Worm (Caenorhabditis elegans) whole organism, young adult: ENCODE data around the gene T19H12.6.

Source experiments
- C06A6.2 ChIP-seq: fragments of 200-800 bp; sonication (Bioruptor generic); conservative IDR thresholded peaks from 2 replicates; pipeline ENCODE4 v1.3.6; 2022; ENCODE audit warnings: missing genetic modification characterization, missing compliant biosample characterization
- C17E4.6 ChIP-seq: fragments of 200-800 bp; sonication (Bioruptor generic); IDR thresholded peaks from 2 replicates; pipeline ENCODE4 v1.3.6; 2022; ENCODE audit warnings: missing genetic modification reagents, missing genetic modification characterization, missing compliant biosample characterization
- F52B5.7 ChIP-seq: sonication (generic microtip); optimal IDR thresholded peaks from 2 replicates; lab custom pipeline; 2016; ENCODE audit warnings: mild to moderate bottlenecking, missing genetic modification characterization, missing compliant biosample characterization
- F55B11.4 ChIP-seq: sonication (generic microtip); optimal IDR thresholded peaks from 2 replicates; lab custom pipeline; 2016; ENCODE audit warnings: missing compliant biosample characterization, missing genetic modification characterization, borderline replicate concordance; ENCODE audit not compliant: insufficient read depth
- F57C9.4 ChIP-seq: sonication (generic microtip); optimal IDR thresholded peaks from 2 replicates; lab custom pipeline; 2017; ENCODE audit warnings: mild to moderate bottlenecking, missing genetic modification characterization, missing compliant biosample characterization
- K11D2.4 ChIP-seq: fragments of 200-800 bp; sonication (Bioruptor generic); IDR thresholded peaks from 2 replicates; pipeline ENCODE4 v1.3.6; 2022; ENCODE audit warnings: missing genetic modification reagents, missing genetic modification characterization, missing compliant biosample characterization
- Y53F4B.3 ChIP-seq: fragments of 200-800 bp; sonication (Bioruptor generic); IDR thresholded peaks from 2 replicates; pipeline ENCODE4 v1.3.6; 2022; ENCODE audit warnings: missing genetic modification reagents, missing genetic modification characterization, missing compliant biosample characterization
- Y56A3A.18 ChIP-seq: fragments of 200-800 bp; sonication (Bioruptor generic); IDR thresholded peaks from 2 replicates; pipeline ENCODE4 v1.3.6; 2022; ENCODE audit warnings: missing genetic modification reagents, missing genetic modification characterization, missing compliant biosample characterization
- Y67H2A.10 ChIP-seq: fragments of 200-800 bp; sonication (Bioruptor generic); conservative IDR thresholded peaks from 2 replicates; pipeline ENCODE4 v1.3.6; 2022; ENCODE audit warnings: missing genetic modification reagents, missing genetic modification characterization, missing compliant biosample characterization
- akir-1 ChIP-seq: fragments of 200-800 bp; sonication (Bioruptor generic); optimal IDR thresholded peaks from 2 replicates; lab custom pipeline; 2018; ENCODE audit warnings: mild to moderate bottlenecking, missing genetic modification characterization, moderate library complexity, missing compliant biosample characterization
- attf-6 ChIP-seq: fragments of 200-800 bp; sonication (Bioruptor generic); IDR thresholded peaks from 2 replicates; pipeline ENCODE4 v1.3.6; 2022; ENCODE audit warnings: missing genetic modification reagents, missing genetic modification characterization, missing compliant biosample characterization
- bed-2 ChIP-seq: fragments of 200-800 bp; sonication (Bioruptor generic); IDR thresholded peaks from 2 replicates; pipeline ENCODE4 v1.3.6; 2022; ENCODE audit warnings: missing genetic modification reagents, missing genetic modification characterization, missing compliant biosample characterization
- cebp-1 ChIP-seq, 2 experiments: fragments of 200-800 bp in 1 of 2; sonication (Bioruptor generic) in 1 of 2; sonication (generic microtip) in 1 of 2; IDR thresholded peaks in 1 of 2; optimal IDR thresholded peaks in 1 of 2; 2 replicates each; pipeline versions ENCODE4 v1.3.6 to Lab custom; 2017 to 2022; ENCODE audit warnings: missing compliant biosample characterization in 2 of 2, missing genetic modification characterization in 2 of 2, mild to moderate bottlenecking in 1 of 2, missing genetic modification reagents in 1 of 2, moderate library complexity in 1 of 2
- ceh-100 ChIP-seq: fragments of 200-800 bp; sonication (Bioruptor generic); IDR thresholded peaks from 2 replicates; pipeline ENCODE4 v1.3.6; 2022; ENCODE audit warnings: missing genetic modification reagents, missing genetic modification characterization, missing compliant biosample characterization
- ceh-40 ChIP-seq: fragments of 200-800 bp; sonication (Bioruptor generic); IDR thresholded peaks from 2 replicates; pipeline ENCODE4 v1.3.6; 2022; ENCODE audit warnings: missing genetic modification characterization, missing compliant biosample characterization
- ceh-58 ChIP-seq: fragments of 200-800 bp; sonication (Bioruptor generic); IDR thresholded peaks from 2 replicates; pipeline ENCODE4 v1.3.6; 2022; ENCODE audit warnings: missing genetic modification characterization, missing compliant biosample characterization
- fkh-3 ChIP-seq: sonication (generic microtip); optimal IDR thresholded peaks from 2 replicates; lab custom pipeline; 2016; ENCODE audit warnings: mild to moderate bottlenecking, missing genetic modification characterization, missing compliant biosample characterization
- gei-17 ChIP-seq: fragments of 200-800 bp; sonication (Bioruptor generic); optimal IDR thresholded peaks from 2 replicates; lab custom pipeline; 2018; ENCODE audit warnings: mild to moderate bottlenecking, missing genetic modification characterization, missing compliant biosample characterization
- him-1 ChIP-seq: sonication (generic microtip); optimal IDR thresholded peaks from 2 replicates; lab custom pipeline; 2016; ENCODE audit warnings: missing genotype, missing genetic modification reagents, missing genetic modification characterization, missing compliant biosample characterization
- hlh-26 ChIP-seq: fragments of 200-800 bp; sonication (Bioruptor generic); conservative IDR thresholded peaks from 2 replicates; pipeline ENCODE4 v1.3.6; 2022; ENCODE audit warnings: missing genetic modification reagents, missing genetic modification characterization, missing compliant biosample characterization
- hrde-1 ChIP-seq: sonication (generic microtip); optimal IDR thresholded peaks from 2 replicates; lab custom pipeline; 2016; ENCODE audit warnings: missing genetic modification characterization, mild to moderate bottlenecking, missing compliant biosample characterization, moderate library complexity, missing genotype, missing genetic modification reagents, borderline replicate concordance
- hsf-1 ChIP-seq: fragments of 200-800 bp; sonication (Bioruptor generic); IDR thresholded peaks from 2 replicates; pipeline ENCODE4 v1.3.6; 2022; ENCODE audit warnings: missing genetic modification reagents, missing genetic modification characterization, missing compliant biosample characterization
- lag-1 ChIP-seq: fragments of 200-800 bp; sonication (Bioruptor generic); IDR thresholded peaks from 2 replicates; pipeline ENCODE4 v1.3.6; 2022; ENCODE audit warnings: missing genetic modification reagents, missing genetic modification characterization, missing compliant biosample characterization
- lin-40 ChIP-seq: sonication (generic microtip); optimal IDR thresholded peaks from 2 replicates; lab custom pipeline; 2016; ENCODE audit warnings: missing genetic modification characterization, mild to moderate bottlenecking, missing compliant biosample characterization, missing genotype, missing genetic modification reagents
- lin-54 ChIP-seq: fragments of 200-800 bp; sonication (Bioruptor generic); optimal IDR thresholded peaks from 2 replicates; lab custom pipeline; 2018; ENCODE audit warnings: mild to moderate bottlenecking, missing genetic modification characterization, missing compliant biosample characterization
- lsl-1 ChIP-seq: fragments of 200-800 bp; sonication (Bioruptor generic); optimal IDR thresholded peaks from 2 replicates; lab custom pipeline; 2018; ENCODE audit warnings: mild to moderate bottlenecking, missing genetic modification characterization, moderate library complexity, missing compliant biosample characterization
- madf-3 ChIP-seq: fragments of 200-800 bp; sonication (Bioruptor generic); IDR thresholded peaks from 2 replicates; pipeline ENCODE4 v1.3.6; 2022; ENCODE audit warnings: missing genetic modification reagents, missing genetic modification characterization, missing compliant biosample characterization
- mcd-1 ChIP-seq: fragments of 200-800 bp; sonication (Bioruptor generic); IDR thresholded peaks from 2 replicates; pipeline ENCODE4 v1.3.6; 2022; ENCODE audit warnings: missing genetic modification reagents, missing genetic modification characterization, missing compliant biosample characterization
- nhr-120 ChIP-seq: fragments of 200-800 bp; sonication (Bioruptor generic); IDR thresholded peaks from 2 replicates; pipeline ENCODE4 v1.3.6; 2022; ENCODE audit warnings: missing genetic modification characterization, missing compliant biosample characterization
- nhr-90 ChIP-seq: sonication (generic microtip); optimal IDR thresholded peaks from 2 replicates; lab custom pipeline; 2016; ENCODE audit warnings: missing genotype, mild to moderate bottlenecking, missing genetic modification characterization, missing compliant biosample characterization
- pha-4 ChIP-seq: fragments of 150-350 bp; sonication (generic microtip); optimal IDR thresholded peaks from 2 replicates; lab custom pipeline; 2014; ENCODE audit warnings: missing biosample characterization, missing genetic modification reagents, missing genetic modification characterization
- rec-8 ChIP-seq, 2 experiments: sonication (generic microtip); optimal IDR thresholded peaks; 2 replicates each; lab custom pipeline; 2016; ENCODE audit warnings: mild to moderate bottlenecking in 2 of 2, missing genetic modification characterization in 2 of 2, missing genetic modification reagents in 2 of 2, missing genotype in 2 of 2, missing biosample characterization in 1 of 2, missing compliant biosample characterization in 1 of 2, moderate library complexity in 1 of 2
- rpc-1 ChIP-seq, 2 experiments: fragments of 150-350 bp in 1 of 2; sonication (generic microtip) in 1 of 2; optimal IDR thresholded peaks; 2 replicates each; lab custom pipeline; 2014 to 2018; ENCODE audit warnings: missing biosample characterization in 1 of 2, missing genetic modification characterization in 1 of 2, missing genetic modification reagents in 1 of 2, missing genotype in 1 of 2
- sea-2 ChIP-seq: fragments of 200-800 bp; sonication (Bioruptor generic); IDR thresholded peaks from 2 replicates; pipeline ENCODE4 v1.3.6; 2022; ENCODE audit warnings: missing genetic modification characterization, missing compliant biosample characterization
- snpc-4 ChIP-seq, 5 experiments: fragments of 150-350 bp in 1 of 5; sonication (generic microtip) in 4 of 5; optimal IDR thresholded peaks; 2 replicates each; lab custom pipeline; 2014 to 2018; ENCODE audit warnings: missing genetic modification characterization in 5 of 5, missing biosample characterization in 3 of 5, antibody characterized with exemption in 2 of 5, mild to moderate bottlenecking in 2 of 5, missing compliant biosample characterization in 2 of 5, missing genotype in 2 of 5, moderate library complexity in 2 of 5, missing genetic modification reagents in 1 of 5
- sptf-2 ChIP-seq: fragments of 200-800 bp; sonication (Bioruptor generic); optimal IDR thresholded peaks from 2 replicates; lab custom pipeline; 2018; ENCODE audit warnings: mild to moderate bottlenecking, missing genetic modification characterization, missing compliant biosample characterization
- zfh-2 ChIP-seq: fragments of 200-800 bp; sonication (Bioruptor generic); conservative IDR thresholded peaks from 2 replicates; pipeline ENCODE4 v1.3.6; 2022; ENCODE audit warnings: missing genetic modification reagents, missing genetic modification characterization, missing compliant biosample characterization
- ztf-25 ChIP-seq: fragments of 200-800 bp; sonication (Bioruptor generic); IDR thresholded peaks from 2 replicates; pipeline ENCODE4 v1.3.6; 2022; ENCODE audit warnings: missing genetic modification reagents, missing genetic modification characterization, missing compliant biosample characterization
- ztf-28 ChIP-seq: fragments of 200-800 bp; sonication (Bioruptor generic); IDR thresholded peaks from 2 replicates; pipeline ENCODE4 v1.3.6; 2022; ENCODE audit warnings: missing genetic modification reagents, missing genetic modification characterization, missing compliant biosample characterization
- ztf-3 ChIP-seq: fragments of 200-800 bp; sonication (Bioruptor generic); optimal IDR thresholded peaks from 2 replicates; lab custom pipeline; 2018; ENCODE audit warnings: mild to moderate bottlenecking, missing genetic modification characterization, missing compliant biosample characterization
- ztf-6 ChIP-seq: fragments of 200-800 bp; sonication (Bioruptor generic); IDR thresholded peaks from 2 replicates; pipeline ENCODE4 v1.3.6; 2022; ENCODE audit warnings: missing genetic modification reagents, missing genetic modification characterization, missing compliant biosample characterization

The T19H12.6 gene

DNA sequence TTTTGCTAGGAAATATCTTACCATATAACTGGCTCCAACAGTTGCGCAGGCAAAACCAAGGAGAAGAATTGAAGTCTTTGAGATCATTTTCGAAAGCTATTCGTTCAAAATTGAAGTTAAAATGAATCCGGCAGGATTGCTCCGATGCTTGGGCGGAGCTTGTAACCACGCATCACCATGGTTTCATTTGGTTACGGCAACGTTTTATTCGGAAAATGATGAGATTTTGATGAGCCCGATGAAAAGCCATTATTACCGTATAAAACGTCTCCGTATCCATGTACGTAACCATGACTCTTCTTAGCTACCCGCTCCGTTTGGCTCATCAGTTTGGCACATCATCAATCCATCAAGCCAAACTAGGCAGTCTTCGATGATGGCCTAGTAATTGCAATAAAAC lies 36.3 kb downstream of the T19H12.6 start, which contains the start of gene cwp-1 (continued):
- TF ChIP-seq ceh-58 (GFP tag; lab: Robert Waterston, UW) = no peak
- no peak for TF ChIP-seq hlh-26
- TF ChIP-seq bed-2 (GFP tag; lab: Robert Waterston, UW) = no peak
- TF ChIP-seq him-1 (tag; lab: Kevin White, UChicago) = no peak
- no peak for TF ChIP-seq lsl-1 (GFP tag; lab: Kevin White, UChicago)
- no peak for TF ChIP-seq lin-40 (tag; lab: Kevin White, UChicago)

DNA sequence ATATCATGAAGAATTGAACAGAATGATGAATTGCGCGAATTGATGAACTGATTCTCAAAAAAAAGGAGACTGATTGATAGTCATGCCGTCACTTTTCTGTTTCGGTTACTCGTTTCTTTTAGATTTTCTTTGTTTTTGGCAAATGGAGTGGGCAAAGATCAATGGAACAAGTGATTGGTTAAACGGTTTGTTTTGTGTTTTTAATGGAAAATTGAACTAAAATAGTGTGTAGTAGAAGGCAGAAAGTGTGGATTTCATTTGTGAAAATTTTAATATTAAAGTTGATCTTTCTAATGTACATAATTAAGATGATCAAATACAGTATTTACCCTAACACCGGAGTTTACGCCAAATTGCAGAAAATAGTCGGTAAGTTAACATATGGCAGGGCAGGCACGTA lies 37.6 kb downstream of the T19H12.6 start, which contains the start of gene nas-9:
nas-9 (minus strand) TSS at position 101 of the 400 bp plus-strand sequence.
- TF ChIP-seq hrde-1 (tag; lab: Kevin White, UChicago) (no peak), ztf-3 (no peak), gei-17 (GFP tag; lab: Kevin White, UChicago) (no peak), ceh-100 (GFP tag; lab: Robert Waterston, UW) (no peak), ztf-25 (no peak), sea-2 (GFP tag; lab: Robert Waterston, UW) (no peak), lin-54 (GFP tag; lab: Kevin White, UChicago) (no peak), cebp-1 (GFP tag; IDR thresholded peaks at IDR 0.05; lab: Robert Waterston, UW) (no peak), cebp-1 (tag; optimal IDR thresholded peaks at IDR 0.05; lab: Kevin White, UChicago) (no peak), C17E4.6 (GFP tag; lab: Robert Waterston, UW) (no peak), hsf-1 (GFP tag; lab: Robert Waterston, UW) (no peak), nhr-120 (GFP tag; lab: Robert Waterston, UW) (no peak), K11D2.4 (no peak), rec-8 (tag; optimal IDR thresholded peaks at IDR 0.05; lab: Kevin White, UChicago) (no peak), pha-4 (tag; lab: Kevin White, UChicago) (no peak)

DNA sequence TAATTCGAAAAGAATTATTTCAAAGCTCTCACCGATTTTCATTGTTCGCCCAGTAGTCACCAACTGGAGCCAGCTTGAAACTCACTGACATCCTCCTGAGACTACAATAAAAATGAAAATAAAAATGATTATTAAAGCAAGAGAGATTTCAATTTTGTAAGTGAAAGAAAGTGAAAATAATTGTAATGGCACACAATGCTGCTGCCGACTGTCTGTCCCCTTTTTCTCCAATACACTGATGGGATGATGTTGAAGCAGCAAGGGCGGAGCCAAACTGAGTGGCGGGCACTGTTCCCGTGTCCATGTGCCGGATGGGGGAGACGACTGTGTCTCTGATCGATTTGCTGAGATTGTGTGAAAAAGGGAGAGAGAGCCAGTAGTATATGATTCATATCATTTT lies 43.2 kb downstream of the T19H12.6 start, which contains the start of gene C37H5.14:
C37H5.14 (minus strand) TSS at position 101 of the 400 bp plus-strand sequence.
- TF ChIP-seq fkh-3 (tag; lab: Kevin White, UChicago) (no peak), akir-1 (no peak), zfh-2 (GFP tag; lab: Robert Waterston, UW) (peak; percentile 54; the same call in 1 of the 2 replicates), ztf-6 (GFP tag; lab: Robert Waterston, UW) (no peak), ztf-28 (GFP tag; lab: Robert Waterston, UW) (no peak), Y53F4B.3 (GFP tag; lab: Robert Waterston, UW) (no peak)

DNA sequence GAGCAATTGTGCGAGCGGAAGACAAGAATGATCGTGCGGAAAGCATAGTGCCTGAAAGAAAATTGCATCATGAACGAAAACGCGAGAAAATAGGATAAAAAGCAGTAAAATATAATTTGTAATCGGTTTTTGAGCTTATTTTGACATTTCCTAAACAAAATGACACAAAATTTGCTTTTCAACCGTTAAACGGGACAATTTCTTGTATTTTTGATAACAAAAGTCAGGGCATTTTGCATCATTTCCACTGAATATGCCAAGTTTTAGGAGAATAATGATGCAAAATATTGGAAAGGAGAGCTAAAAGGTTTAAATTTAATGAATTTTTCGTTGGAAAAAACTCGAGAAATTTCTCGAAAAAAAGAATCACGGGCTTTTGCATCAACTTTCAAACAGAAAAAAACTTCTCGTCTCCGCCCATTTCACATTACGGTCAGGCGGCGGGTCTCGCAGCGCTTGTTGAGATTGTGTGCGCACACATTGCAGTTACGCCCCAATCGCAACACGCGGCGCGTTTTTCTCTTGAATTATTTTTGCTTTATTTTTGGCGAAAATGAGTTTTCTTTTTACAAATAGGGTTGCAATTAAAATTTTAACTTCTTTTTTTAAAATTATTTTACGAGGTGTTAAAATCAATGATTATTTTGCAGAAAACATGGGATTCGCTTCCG lies 50.6 kb downstream of the T19H12.6 start, which contains the start of the genes hsp-6 and C37H5.5:
hsp-6 (minus strand) TSS at position 51 of the 671 bp plus-strand sequence.
C37H5.5 (plus strand) TSS at position 651 of the 671 bp plus-strand sequence.
- TF ChIP-seq sptf-2 (GFP tag; lab: Kevin White, UChicago) = no peak
- TF ChIP-seq attf-6 (GFP tag; lab: Robert Waterston, UW) = no peak
- TF ChIP-seq mcd-1 (GFP tag; lab: Robert Waterston, UW) = peak; percentile 77
- no peak for TF ChIP-seq Y67H2A.10
- TF ChIP-seq snpc-4 (GFP tag; optimal IDR thresholded peaks at IDR 0.05; lab: Kevin White, UChicago) = peak; percentile 17
- peak; percentile 50 to 70 (median 61) for TF ChIP-seq snpc-4 (tag; optimal IDR thresholded peaks at IDR 0.05; lab: Kevin White, UChicago)
- TF ChIP-seq rpc-1 (optimal IDR thresholded peaks at IDR 0.05; lab: Kevin White, UChicago) = peak; percentile 43
- TF ChIP-seq rpc-1 (tag; optimal IDR thresholded peaks at IDR 0.05; lab: Kevin White, UChicago) = no peak
- TF ChIP-seq ceh-40 (GFP tag; lab: Robert Waterston, UW) = no peak
- TF ChIP-seq F57C9.4 (tag; lab: Kevin White, UChicago) = no peak
- no peak for TF ChIP-seq ztf-3
- no peak for TF ChIP-seq Y56A3A.18
- no peak for TF ChIP-seq madf-3 (GFP tag; lab: Robert Waterston, UW)
- no peak for TF ChIP-seq F55B11.4 (tag; lab: Kevin White, UChicago)
- no peak for TF ChIP-seq F52B5.7 (tag; lab: Kevin White, UChicago)
- TF ChIP-seq lag-1 (GFP tag; lab: Robert Waterston, UW) = no peak
- peak; percentile 68; the same call in 1 of the 2 replicates for TF ChIP-seq C06A6.2 (GFP tag; lab: Robert Waterston, UW)
- no peak for TF ChIP-seq nhr-90 (tag; lab: Kevin White, UChicago)
- no peak for TF ChIP-seq hlh-26
